Worm (Caenorhabditis elegans) whole organism, late embryonic: Measurements from ENCODE around the gene ZK757.1.

ENCODE experiments used
- C08G9.2 ChIP-seq: sonication (generic microtip); optimal IDR thresholded peaks from 2 replicates; lab custom pipeline; 2016; ENCODE audit warnings: mild to moderate bottlenecking, missing genetic modification characterization, moderate library complexity, missing compliant biosample characterization
- K02D7.2 ChIP-seq: sonication (generic microtip); optimal IDR thresholded peaks from 2 replicates; lab custom pipeline; 2017; ENCODE audit warnings: mild to moderate bottlenecking, missing genetic modification characterization, missing compliant biosample characterization
- ahr-1 ChIP-seq: sonication (generic microtip); optimal IDR thresholded peaks from 2 replicates; lab custom pipeline; 2016; ENCODE audit warnings: missing genetic modification characterization, missing compliant biosample characterization
- ama-1 ChIP-seq: fragments of 150-350 bp; optimal IDR thresholded peaks from 2 replicates; lab custom pipeline; 2014
- ceh-14 ChIP-seq: sonication (generic microtip); optimal IDR thresholded peaks from 2 replicates; lab custom pipeline; 2016; ENCODE audit warnings: missing genotype, missing genetic modification characterization, missing compliant biosample characterization
- ceh-22 ChIP-seq: sonication (generic microtip); optimal IDR thresholded peaks from 2 replicates; lab custom pipeline; 2017; ENCODE audit warnings: missing biosample characterization, missing genetic modification characterization
- ceh-31 ChIP-seq: sonication (generic microtip); optimal IDR thresholded peaks from 2 replicates; lab custom pipeline; 2016; ENCODE audit warnings: missing genetic modification characterization, missing compliant biosample characterization
- ceh-34 ChIP-seq: sonication (generic microtip); optimal IDR thresholded peaks from 2 replicates; lab custom pipeline; 2016; ENCODE audit warnings: mild to moderate bottlenecking, missing genetic modification characterization, missing compliant biosample characterization
- ceh-48 ChIP-seq: sonication (generic microtip); optimal IDR thresholded peaks from 2 replicates; lab custom pipeline; 2016; ENCODE audit warnings: missing genetic modification characterization, inconsistent platforms, missing compliant biosample characterization
- ceh-6 ChIP-seq: fragments of 200-800 bp; sonication (Bioruptor generic); optimal IDR thresholded peaks from 2 replicates; lab custom pipeline; 2018; ENCODE audit warnings: mild to moderate bottlenecking, missing genetic modification characterization, missing compliant biosample characterization
- dmd-4 ChIP-seq: sonication (generic microtip); optimal IDR thresholded peaks from 2 replicates; lab custom pipeline; 2016; ENCODE audit warnings: borderline replicate concordance, missing genetic modification characterization, missing compliant biosample characterization
- elt-2 ChIP-seq: sonication (generic microtip); optimal IDR thresholded peaks from 2 replicates; lab custom pipeline; 2016; ENCODE audit warnings: missing genetic modification reagents, missing genetic modification characterization, missing compliant biosample characterization
- elt-4 ChIP-seq: sonication (generic microtip); optimal IDR thresholded peaks from 2 replicates; lab custom pipeline; 2016; ENCODE audit warnings: missing genetic modification characterization, missing compliant biosample characterization
- fax-1 ChIP-seq: sonication (generic microtip); optimal IDR thresholded peaks from 2 replicates; lab custom pipeline; 2016; ENCODE audit warnings: missing genotype, missing genetic modification characterization, missing compliant biosample characterization
- fkh-10 ChIP-seq: fragments of 150-350 bp; optimal IDR thresholded peaks from 2 replicates; lab custom pipeline; 2014; ENCODE audit warnings: missing biosample characterization, missing genetic modification reagents, missing genetic modification characterization
- fkh-6 ChIP-seq: sonication (generic microtip); optimal IDR thresholded peaks from 2 replicates; lab custom pipeline; 2016; ENCODE audit warnings: missing genetic modification characterization, missing compliant biosample characterization
- hlh-30 ChIP-seq: sonication (generic microtip); optimal IDR thresholded peaks from 2 replicates; lab custom pipeline; 2017; ENCODE audit warnings: antibody characterized with exemption, missing genetic modification characterization, missing compliant biosample characterization; ENCODE audit not compliant: insufficient read depth
- hlh-6 ChIP-seq: sonication (generic microtip); optimal IDR thresholded peaks from 2 replicates; lab custom pipeline; 2016; ENCODE audit warnings: missing genotype, missing genetic modification characterization, missing compliant biosample characterization
- mec-3 ChIP-seq: sonication (generic microtip); optimal IDR thresholded peaks from 2 replicates; lab custom pipeline; 2016; ENCODE audit warnings: borderline replicate concordance, missing genetic modification characterization, missing compliant biosample characterization
- nfya-1 ChIP-seq: sonication (generic microtip); optimal IDR thresholded peaks from 2 replicates; lab custom pipeline; 2017; ENCODE audit warnings: missing genetic modification characterization, mild to moderate bottlenecking, missing compliant biosample characterization, antibody characterized with exemption, moderate library complexity
- nhr-232 ChIP-seq: sonication (generic microtip); optimal IDR thresholded peaks from 2 replicates; lab custom pipeline; 2016; ENCODE audit warnings: missing genetic modification characterization, missing compliant biosample characterization
- pax-1 ChIP-seq: fragments of 150-350 bp; optimal IDR thresholded peaks from 2 replicates; lab custom pipeline; 2014; ENCODE audit warnings: missing biosample characterization, missing genetic modification characterization
- pha-2 ChIP-seq: sonication (generic microtip); optimal IDR thresholded peaks from 2 replicates; lab custom pipeline; 2017; ENCODE audit warnings: mild to moderate bottlenecking, missing genetic modification characterization, missing compliant biosample characterization
- pqm-1 ChIP-seq: sonication (generic microtip); optimal IDR thresholded peaks from 2 replicates; lab custom pipeline; 2016; ENCODE audit warnings: missing genetic modification characterization, missing compliant biosample characterization
- pros-1 ChIP-seq: fragments of 150-350 bp; optimal IDR thresholded peaks from 2 replicates; lab custom pipeline; 2014; ENCODE audit warnings: missing biosample characterization, missing genetic modification reagents, missing genetic modification characterization
- rnt-1 ChIP-seq: sonication (generic microtip); optimal IDR thresholded peaks from 2 replicates; lab custom pipeline; 2016; ENCODE audit warnings: missing genetic modification characterization, missing compliant biosample characterization
- sdc-2 ChIP-seq: sonication (generic microtip); optimal IDR thresholded peaks from 2 replicates; lab custom pipeline; 2016; ENCODE audit warnings: missing genotype, missing genetic modification characterization, missing compliant biosample characterization
- sox-4 ChIP-seq: sonication (generic microtip); optimal IDR thresholded peaks from 2 replicates; lab custom pipeline; 2017; ENCODE audit warnings: mild to moderate bottlenecking, missing genetic modification characterization, inconsistent platforms, missing compliant biosample characterization
- tbx-2 ChIP-seq: sonication (generic microtip); optimal IDR thresholded peaks from 2 replicates; lab custom pipeline; 2016; ENCODE audit warnings: missing genetic modification characterization, missing compliant biosample characterization
- tbx-7 ChIP-seq: sonication (generic microtip); optimal IDR thresholded peaks from 2 replicates; lab custom pipeline; 2016; ENCODE audit warnings: missing genotype, missing genetic modification characterization, missing compliant biosample characterization
- ztf-16 ChIP-seq: sonication (generic microtip); optimal IDR thresholded peaks from 2 replicates; lab custom pipeline; 2017; ENCODE audit warnings: missing genetic modification characterization, missing compliant biosample characterization

Gene ZK757.1

ce11 chrIII:9823748-9824147, 47.2 kb downstream of the ZK757.1 start:
- TF ChIP-seq elt-2 (tag; lab: Kevin White, UChicago), result no peak
- no peak for TF ChIP-seq ceh-14 (tag; lab: Kevin White, UChicago)
- TF ChIP-seq ceh-48 (tag; lab: Kevin White, UChicago), result no peak
- no peak for TF ChIP-seq ceh-6 (GFP tag; lab: Kevin White, UChicago)
- no peak for TF ChIP-seq tbx-7
- no peak for TF ChIP-seq pha-2 (tag; lab: Kevin White, UChicago)
- no peak for TF ChIP-seq hlh-6 (tag; lab: Kevin White, UChicago)
- TF ChIP-seq ztf-16 (tag; lab: Kevin White, UChicago), result no peak
- TF ChIP-seq fkh-10 (GFP tag; lab: Kevin White, UChicago), result no peak
- no peak for TF ChIP-seq fax-1 (tag; lab: Kevin White, UChicago)
- TF ChIP-seq K02D7.2, result no peak
- no peak for TF ChIP-seq pax-1 (tag; lab: Kevin White, UChicago)
- no peak for TF ChIP-seq pqm-1 (tag; lab: Kevin White, UChicago)
- no peak for TF ChIP-seq fkh-6
- no peak for TF ChIP-seq ceh-22 (tag; lab: Kevin White, UChicago)
- TF ChIP-seq elt-4 (tag; lab: Kevin White, UChicago), result no peak
- no peak for TF ChIP-seq sdc-2
- TF ChIP-seq sox-4 (tag; lab: Kevin White, UChicago), result no peak
- no peak for TF ChIP-seq ceh-34 (tag; lab: Kevin White, UChicago)
- TF ChIP-seq ahr-1 (tag; lab: Kevin White, UChicago), result no peak
- TF ChIP-seq, all 69 proteins: peak for 0

- no peak for TF ChIP-seq dmd-4
- TF ChIP-seq ama-1 (lab: Kevin White, UChicago), result no peak
- no peak for TF ChIP-seq nhr-232 (tag; lab: Kevin White, UChicago)
- TF ChIP-seq fax-1 (tag; lab: Kevin White, UChicago), result no peak
- TF ChIP-seq ceh-6 (GFP tag; lab: Kevin White, UChicago), result no peak
These were observed 48.0 kb downstream of the ZK757.1 start, which contains the start of gene arl-5 for ce11 chrIII:9822942-9823341. TSS of gene arl-5 (plus strand) at chrIII:9823242.

DNA sequence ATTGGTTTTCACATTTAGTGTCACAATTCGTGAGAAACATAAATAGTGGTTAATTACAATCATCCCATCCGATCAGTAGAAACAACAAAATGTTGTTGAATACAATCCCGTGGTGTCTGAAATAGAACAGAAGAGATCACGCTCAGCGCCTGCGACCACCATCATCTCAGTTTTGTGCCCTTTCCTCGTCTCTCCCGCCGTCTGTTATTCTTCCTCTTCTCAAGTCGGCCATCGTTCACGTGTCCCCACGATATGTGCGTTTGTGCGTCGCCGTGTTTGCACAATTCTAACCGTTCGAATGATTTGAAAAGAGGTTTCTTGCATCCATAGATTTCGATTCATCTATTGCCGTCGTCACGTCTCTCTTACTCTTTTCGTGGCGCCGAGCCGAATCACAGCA, 52.2 kb downstream of the ZK757.1 start, which contains the start of gene panl-3:
Gene panl-3, plus strand, starts transcription at position 294 of the 400 bp plus-strand sequence.
- TF ChIP-seq nfya-1 (peak; percentile 16), C08G9.2 (peak; percentile 32), ceh-34 (tag; lab: Kevin White, UChicago) (peak; percentile 33), mec-3 (tag; lab: Kevin White, UChicago) (no peak), hlh-30 (peak; percentile 94), ceh-31 (peak; percentile 41), ama-1 (lab: Kevin White, UChicago) (no peak), hlh-6 (tag; lab: Kevin White, UChicago) (peak; percentile 42), rnt-1 (tag; lab: Kevin White, UChicago) (peak; percentile 14), tbx-2 (tag; lab: Kevin White, UChicago) (peak; percentile 77), pros-1 (tag; lab: Kevin White, UChicago) (peak; percentile 40)
